Fruit fly (Drosophila melanogaster): ENCODE measurements around the gene CG5397.

Gene CG5397

dm6 chr2L:1218993-1219392, 20.8 kb upstream of the CG5397 start, which contains the start of gene CG42329:
Gene CG42329, plus strand, starts transcription at chr2L:1219293.
- TF ChIP-seq tai (GFP tag; optimal IDR thresholded peaks at IDR 0.05) (no peak), usp (GFP tag; optimal IDR thresholded peaks at IDR 0.05) (no peak), h (GFP tag; optimal IDR thresholded peaks at IDR 0.05) (no peak), Sp1 (GFP tag; optimal IDR thresholded peaks at IDR 0.05) (no peak), Hnf4 (GFP tag; optimal IDR thresholded peaks at IDR 0.05) (no peak), Mio (GFP tag; optimal IDR thresholded peaks at IDR 0.05) (no peak), OdsH (GFP tag; optimal IDR thresholded peaks at IDR 0.05) (no peak), jim (GFP tag; optimal IDR thresholded peaks at IDR 0.05) (no peak), foxo (GFP tag; optimal IDR thresholded peaks at IDR 0.05) (no peak), lola (GFP tag; optimal IDR thresholded peaks at IDR 0.05) (no peak)

- TF ChIP-seq usp (GFP tag; optimal IDR thresholded peaks at IDR 0.05) (no peak), dl (GFP tag; optimal IDR thresholded peaks at IDR 0.05; ENCODE audit: insufficient read depth in 1 of 2, partially characterized antibody in 2 of 2) (no peak), br (GFP tag; optimal IDR thresholded peaks at IDR 0.05) (no peak), Hr78 (GFP tag; optimal IDR thresholded peaks at IDR 0.05) (no peak), lola (GFP tag; optimal IDR thresholded peaks at IDR 0.05) (no peak), Dfd (GFP tag; optimal IDR thresholded peaks at IDR 0.05) (no peak), Abd-B (GFP tag; optimal IDR thresholded peaks at IDR 0.05) (no peak), brk (GFP tag; optimal IDR thresholded peaks at IDR 0.05) (no peak), Myc (optimal IDR thresholded peaks at IDR 0.05) (no peak), Rel (GFP tag; optimal IDR thresholded peaks at IDR 0.05) (no peak), Rel (tag; optimal IDR thresholded peaks at IDR 0.05) (no peak), Vsx2 (GFP tag; optimal IDR thresholded peaks at IDR 0.05; ENCODE audit: partially characterized antibody) (no peak)
These were observed 9.1 kb upstream of the CG5397 start for dm6 chr2L:1230691-1231090.

dm6 chr2L:1253235-1253634, 13.4 kb downstream of the CG5397 start:
- TF ChIP-seq Dfd (GFP tag; optimal IDR thresholded peaks at IDR 0.05) (peak; percentile 96), Abd-B (GFP tag; optimal IDR thresholded peaks at IDR 0.05) (no peak)

dm6 chr2L:1256039-1256438, 16.2 kb downstream of the CG5397 start, which contains the start of gene robo3:
Gene robo3, plus strand, starts transcription at chr2L:1256417.
- no peak for TF ChIP-seq Myc (optimal IDR thresholded peaks at IDR 0.05)
- no peak for TF ChIP-seq h (GFP tag; optimal IDR thresholded peaks at IDR 0.05)
- TF ChIP-seq lola (GFP tag; optimal IDR thresholded peaks at IDR 0.05): no peak
- no peak for TF ChIP-seq N (GFP tag; optimal IDR thresholded peaks at IDR 0.05)
- no peak for TF ChIP-seq fru (GFP tag; optimal IDR thresholded peaks at IDR 0.05)
- TF ChIP-seq ey (GFP tag; optimal IDR thresholded peaks at IDR 0.05): no peak
- TF ChIP-seq jim (GFP tag; optimal IDR thresholded peaks at IDR 0.05): no peak

dm6 chr2L:1262684-1263083, 22.8 kb downstream of the CG5397 start:
- TF ChIP-seq HLH106 (tag; optimal IDR thresholded peaks at IDR 0.05) (no peak), dmrt93B (GFP tag; optimal IDR thresholded peaks at IDR 0.05) (no peak), Rel (GFP tag; optimal IDR thresholded peaks at IDR 0.05) (no peak), Rel (tag; optimal IDR thresholded peaks at IDR 0.05) (no peak), woc (GFP tag; optimal IDR thresholded peaks at IDR 0.05) (no peak), pan (optimal IDR thresholded peaks at IDR 0.05) (no peak)
